Worm (Caenorhabditis elegans) whole organism, midembryonic: ENCODE results near the gene ndx-9.

Experiments used
- T22C8.4 ChIP-seq: fragments of 200-800 bp; sonication (Bioruptor generic); IDR thresholded peaks from 2 replicates; pipeline ENCODE4 v1.3.6; 2022; ENCODE audit warnings: missing genetic modification characterization, missing compliant biosample characterization
- cog-1 ChIP-seq: sonication (generic microtip); optimal IDR thresholded peaks from 2 replicates; lab custom pipeline; 2016; ENCODE audit warnings: missing genetic modification characterization, missing compliant biosample characterization
- flt-1 ChIP-seq: fragments of 200-800 bp; sonication (Bioruptor generic); IDR thresholded peaks from 2 replicates; pipeline ENCODE4 v1.3.6; 2022; ENCODE audit warnings: missing genetic modification characterization, missing compliant biosample characterization
- klf-2 ChIP-seq: fragments of 200-800 bp; sonication (Bioruptor generic); conservative IDR thresholded peaks from 2 replicates; pipeline ENCODE4 v1.3.6; 2022; ENCODE audit warnings: missing genetic modification reagents, missing genetic modification characterization, missing compliant biosample characterization
- tab-1 ChIP-seq: fragments of 200-800 bp; sonication (Bioruptor generic); IDR thresholded peaks from 2 replicates; pipeline ENCODE4 v1.3.6; 2022; ENCODE audit warnings: missing genetic modification characterization, missing compliant biosample characterization
- ztf-23 ChIP-seq: fragments of 200-800 bp; sonication (Bioruptor generic); IDR thresholded peaks from 2 replicates; pipeline ENCODE4 v1.3.6; 2022; ENCODE audit warnings: missing genetic modification reagents, missing genetic modification characterization, missing compliant biosample characterization
- ztf-29 ChIP-seq: fragments of 200-800 bp; sonication (Bioruptor generic); IDR thresholded peaks from 2 replicates; pipeline ENCODE4 v1.3.6; 2022; ENCODE audit warnings: missing genetic modification reagents, missing genetic modification characterization, missing compliant biosample characterization

- TF ChIP-seq T22C8.4 (GFP tag; lab: Robert Waterston, UW) (no peak), ztf-23 (GFP tag; lab: Robert Waterston, UW) (no peak), ztf-29 (GFP tag; lab: Robert Waterston, UW) (no peak), flt-1 (GFP tag; lab: Robert Waterston, UW) (no peak), klf-2 (GFP tag; lab: Robert Waterston, UW) (no peak), cog-1 (tag; lab: Kevin White, UChicago) (no peak), tab-1 (GFP tag; lab: Robert Waterston, UW) (no peak)
Measured at ce11 chrIV:11006868-11007267, 5.0 kb downstream of the ndx-9 start.
